Worm (Caenorhabditis elegans) whole organism, L4/young adult: Measurements from ENCODE around the gene srw-60.

ENCODE experiments used
- W03F9.2 ChIP-seq: fragments of 150-350 bp; optimal IDR thresholded peaks from 2 replicates; lab custom pipeline; 2014; ENCODE audit warnings: missing biosample characterization, missing genetic modification characterization
- dao-5 ChIP-seq: sonication (generic microtip); optimal IDR thresholded peaks from 2 replicates; lab custom pipeline; 2016; ENCODE audit warnings: missing genotype, missing genetic modification characterization, moderate library complexity, missing compliant biosample characterization
- him-1 ChIP-seq: sonication (generic microtip); optimal IDR thresholded peaks from 2 replicates; lab custom pipeline; 2016; ENCODE audit warnings: missing genotype, missing genetic modification reagents, missing genetic modification characterization, missing compliant biosample characterization

ce11 chrII:3008400-3008799, 50.0 kb downstream of the srw-60 start, which contains the start of gene sdz-5:
- TF ChIP-seq W03F9.2 (tag; lab: Kevin White, UChicago), result no peak
- TF ChIP-seq him-1, result no peak
- TF ChIP-seq dao-5 (tag; lab: Kevin White, UChicago), result no peak
